Worm (Caenorhabditis elegans) whole organism, L2 larva: ENCODE measurements around the gene kel-3.
A peak's percentile ranks its signal among the peaks of the same experiment; 100 is the strongest.

Experiments
- C34F6.9 ChIP-seq: fragments of 150-350 bp; optimal IDR thresholded peaks from 2 replicates; lab custom pipeline; 2014; ENCODE audit warnings: missing biosample characterization, missing genetic modification characterization
- F13H6.1 ChIP-seq: sonication (generic microtip); optimal IDR thresholded peaks from 2 replicates; lab custom pipeline; 2016; ENCODE audit warnings: missing genetic modification characterization, missing compliant biosample characterization
- R02D3.7 ChIP-seq: fragments of 150-350 bp; optimal IDR thresholded peaks from 2 replicates; lab custom pipeline; 2014; ENCODE audit warnings: missing biosample characterization, missing genetic modification characterization
- Y55F3AM.14 ChIP-seq: fragments of 200-800 bp; sonication (Bioruptor generic); optimal IDR thresholded peaks from 2 replicates; lab custom pipeline; 2018; ENCODE audit warnings: mild to moderate bottlenecking, missing genetic modification characterization, missing compliant biosample characterization
- ZK546.5 ChIP-seq: sonication (generic microtip); optimal IDR thresholded peaks from 2 replicates; lab custom pipeline; 2017; ENCODE audit warnings: missing biosample characterization, missing genetic modification characterization
- alr-1 ChIP-seq: fragments of 150-350 bp; optimal IDR thresholded peaks from 2 replicates; lab custom pipeline; 2014; ENCODE audit warnings: missing biosample characterization, missing genetic modification characterization
- aly-2 ChIP-seq: fragments of 150-350 bp; optimal IDR thresholded peaks from 2 replicates; lab custom pipeline; 2014; ENCODE audit warnings: missing biosample characterization, missing genetic modification characterization
- ama-1 ChIP-seq: fragments of 150-350 bp; optimal IDR thresholded peaks from 2 replicates; lab custom pipeline; 2018; ENCODE audit warnings: inconsistent platforms
- blmp-1 ChIP-seq: sonication (generic microtip); optimal IDR thresholded peaks from 2 replicates; lab custom pipeline; 2017; ENCODE audit warnings: missing genetic modification characterization, mild to moderate bottlenecking, missing compliant biosample characterization, antibody characterized with exemption, moderate library complexity; ENCODE audit not compliant: insufficient read depth
- ceh-16 ChIP-seq: fragments of 150-350 bp; optimal IDR thresholded peaks from 2 replicates; lab custom pipeline; 2014; ENCODE audit warnings: missing biosample characterization, missing genetic modification characterization
- ceh-82 ChIP-seq: fragments of 150-350 bp; optimal IDR thresholded peaks from 2 replicates; lab custom pipeline; 2014; ENCODE audit warnings: missing biosample characterization, missing genetic modification characterization
- crh-2 ChIP-seq: sonication (generic microtip); optimal IDR thresholded peaks from 2 replicates; lab custom pipeline; 2017; ENCODE audit warnings: missing biosample characterization, missing genetic modification characterization
- dmd-4 ChIP-seq: sonication (generic microtip); optimal IDR thresholded peaks from 2 replicates; lab custom pipeline; 2017; ENCODE audit warnings: missing biosample characterization, missing genetic modification characterization
- egl-27 ChIP-seq: sonication (generic microtip); optimal IDR thresholded peaks from 3 replicates; lab custom pipeline; 2017; ENCODE audit warnings: missing biosample characterization, missing genetic modification reagents, missing genetic modification characterization
- elt-1 ChIP-seq: fragments of 150-350 bp; optimal IDR thresholded peaks from 2 replicates; lab custom pipeline; 2014; ENCODE audit warnings: missing biosample characterization, missing genetic modification characterization
- elt-3 ChIP-seq: sonication (generic microtip); optimal IDR thresholded peaks from 2 replicates; lab custom pipeline; 2017; ENCODE audit warnings: missing biosample characterization, missing genetic modification characterization
- fos-1 ChIP-seq: fragments of 150-350 bp; optimal IDR thresholded peaks from 2 replicates; lab custom pipeline; 2014; ENCODE audit warnings: missing biosample characterization, missing genetic modification characterization
- gmeb-1 ChIP-seq: fragments of 150-350 bp; optimal IDR thresholded peaks from 2 replicates; lab custom pipeline; 2014; ENCODE audit warnings: missing biosample characterization, missing genetic modification characterization
- lin-11 ChIP-seq: fragments of 150-350 bp; sonication (generic microtip); optimal IDR thresholded peaks from 2 replicates; lab custom pipeline; 2014; ENCODE audit warnings: missing biosample characterization, missing genetic modification characterization, inconsistent platforms, mixed read lengths
- lin-13 ChIP-seq: fragments of 150-350 bp; optimal IDR thresholded peaks from 2 replicates; lab custom pipeline; 2014; ENCODE audit warnings: missing biosample characterization, missing genetic modification reagents, missing genetic modification characterization
- lin-39 ChIP-seq: fragments of 150-350 bp; optimal IDR thresholded peaks from 2 replicates; lab custom pipeline; 2014; ENCODE audit warnings: missing biosample characterization, missing genetic modification reagents, missing genetic modification characterization
- lsy-2 ChIP-seq, 2 experiments: fragments of 150-350 bp in 1 of 2; sonication (generic microtip) in 1 of 2; optimal IDR thresholded peaks; 2 replicates each; lab custom pipeline; 2014 to 2017; ENCODE audit warnings: missing biosample characterization in 2 of 2, missing genetic modification characterization in 2 of 2
- mab-5 ChIP-seq: fragments of 150-350 bp; optimal IDR thresholded peaks from 2 replicates; lab custom pipeline; 2014; ENCODE audit warnings: missing biosample characterization, missing genetic modification characterization
- mbf-1 ChIP-seq: sonication (generic microtip); optimal IDR thresholded peaks from 2 replicates; lab custom pipeline; 2017; ENCODE audit warnings: missing biosample characterization, missing genetic modification characterization
- mdl-1 ChIP-seq, 2 experiments: fragments of 150-350 bp in 1 of 2; sonication (generic microtip) in 1 of 2; optimal IDR thresholded peaks; 2 replicates each; lab custom pipeline; 2017; ENCODE audit warnings: missing biosample characterization in 2 of 2, missing genetic modification characterization in 2 of 2
- nhr-10 ChIP-seq: sonication (generic microtip); optimal IDR thresholded peaks from 2 replicates; lab custom pipeline; 2017; ENCODE audit warnings: missing biosample characterization, missing genetic modification characterization
- nhr-11 ChIP-seq: fragments of 150-350 bp; optimal IDR thresholded peaks from 2 replicates; lab custom pipeline; 2014; ENCODE audit warnings: missing biosample characterization, missing genetic modification characterization
- nhr-12 ChIP-seq: fragments of 150-350 bp; optimal IDR thresholded peaks from 2 replicates; lab custom pipeline; 2014; ENCODE audit warnings: missing biosample characterization, missing genetic modification characterization
- nhr-129 ChIP-seq: fragments of 150-350 bp; optimal IDR thresholded peaks from 2 replicates; lab custom pipeline; 2014; ENCODE audit warnings: missing biosample characterization, missing genetic modification characterization
- nhr-21 ChIP-seq: fragments of 150-350 bp; optimal IDR thresholded peaks from 2 replicates; lab custom pipeline; 2014; ENCODE audit warnings: missing biosample characterization, missing genetic modification characterization
- nhr-23 ChIP-seq: fragments of 150-350 bp; optimal IDR thresholded peaks from 2 replicates; lab custom pipeline; 2014; ENCODE audit warnings: missing biosample characterization, missing genetic modification reagents, missing genetic modification characterization
- nhr-237 ChIP-seq: fragments of 150-350 bp; optimal IDR thresholded peaks from 2 replicates; lab custom pipeline; 2014; ENCODE audit warnings: missing biosample characterization, missing genetic modification characterization
- nhr-25 ChIP-seq: fragments of 150-350 bp; sonication (generic microtip); optimal IDR thresholded peaks from 3 replicates; lab custom pipeline; 2014; ENCODE audit warnings: missing biosample characterization, missing genetic modification characterization
- nhr-6 ChIP-seq: fragments of 150-350 bp; optimal IDR thresholded peaks from 2 replicates; lab custom pipeline; 2014; ENCODE audit warnings: missing biosample characterization, missing genetic modification characterization
- nhr-77 ChIP-seq: fragments of 150-350 bp; optimal IDR thresholded peaks from 2 replicates; lab custom pipeline; 2014; ENCODE audit warnings: missing biosample characterization, missing genetic modification characterization
- peb-1 ChIP-seq: fragments of 150-350 bp; optimal IDR thresholded peaks from 2 replicates; lab custom pipeline; 2014; ENCODE audit warnings: missing biosample characterization, missing genetic modification characterization
- sem-4 ChIP-seq: fragments of 150-350 bp; optimal IDR thresholded peaks from 2 replicates; lab custom pipeline; 2014; ENCODE audit warnings: missing biosample characterization, missing genetic modification reagents, missing genetic modification characterization
- skn-1 ChIP-seq: sonication (generic microtip); optimal IDR thresholded peaks from 2 replicates; lab custom pipeline; 2017; ENCODE audit warnings: missing biosample characterization, missing genetic modification characterization
- sma-3 ChIP-seq: sonication (generic microtip); optimal IDR thresholded peaks from 2 replicates; lab custom pipeline; 2016; ENCODE audit warnings: missing genetic modification reagents, missing genetic modification characterization, missing compliant biosample characterization
- sma-9 ChIP-seq, 2 experiments: fragments of 150-350 bp in 1 of 2; sonication (generic microtip) in 1 of 2; optimal IDR thresholded peaks; 2 replicates each; lab custom pipeline; 2014 to 2016; ENCODE audit warnings: missing genetic modification characterization in 2 of 2, mild to moderate bottlenecking in 1 of 2, missing biosample characterization in 1 of 2, missing compliant biosample characterization in 1 of 2, missing genetic modification reagents in 1 of 2, moderate library complexity in 1 of 2
- snpc-4 ChIP-seq: fragments of 150-350 bp; optimal IDR thresholded peaks from 2 replicates; lab custom pipeline; 2014; ENCODE audit warnings: missing biosample characterization, missing genetic modification characterization
- unc-39 ChIP-seq: fragments of 150-350 bp; optimal IDR thresholded peaks from 2 replicates; lab custom pipeline; 2014; ENCODE audit warnings: missing biosample characterization, missing genetic modification characterization
- unc-55 ChIP-seq: fragments of 150-350 bp; sonication (generic microtip); optimal IDR thresholded peaks from 3 replicates; lab custom pipeline; 2014; ENCODE audit warnings: missing biosample characterization, missing genetic modification reagents, missing genetic modification characterization
- unc-62 ChIP-seq: fragments of 150-350 bp; optimal IDR thresholded peaks from 2 replicates; lab custom pipeline; 2014; ENCODE audit warnings: missing biosample characterization, missing genetic modification reagents, missing genetic modification characterization
- zag-1 ChIP-seq: fragments of 150-350 bp; optimal IDR thresholded peaks from 2 replicates; lab custom pipeline; 2014; ENCODE audit warnings: missing biosample characterization, missing genetic modification characterization
- ztf-1 ChIP-seq: fragments of 200-800 bp; sonication (Bioruptor generic); conservative IDR thresholded peaks from 2 replicates; pipeline ENCODE4 v1.3.6; 2022; ENCODE audit warnings: missing genetic modification characterization, missing compliant biosample characterization
- ztf-11 ChIP-seq: sonication (generic microtip); optimal IDR thresholded peaks from 2 replicates; lab custom pipeline; 2017; ENCODE audit warnings: missing biosample characterization, missing genetic modification characterization
- ztf-4 ChIP-seq: fragments of 150-350 bp; optimal IDR thresholded peaks from 2 replicates; lab custom pipeline; 2014; ENCODE audit warnings: missing biosample characterization, missing genetic modification characterization

The kel-3 gene

ce11 chrIII:13465918-13466592 is 1.4 kb downstream of the kel-3 start, which contains the start of gene cdk-5:
TSS of gene cdk-5 (minus strand) at chrIII:13466342.
- peak; percentile 93 for TF ChIP-seq nhr-21 (tag; lab: Kevin White, UChicago)
- TF ChIP-seq aly-2, result peak; percentile 22
- peak; percentile 98 for TF ChIP-seq unc-55 (GFP tag; lab: Kevin White, UChicago)
- TF ChIP-seq mbf-1, result no peak
- TF ChIP-seq sem-4 (tag; lab: Kevin White, UChicago), result peak; percentile 74
- peak; percentile 99 for TF ChIP-seq C34F6.9 (tag; lab: Kevin White, UChicago)
- TF ChIP-seq egl-27 (tag; lab: Kevin White, UChicago), result peak; percentile 86
- TF ChIP-seq sma-9 (GFP tag; optimal IDR thresholded peaks at IDR 0.05; lab: Kevin White, UChicago), result peak; percentile 93
- no peak for TF ChIP-seq sma-9 (tag; optimal IDR thresholded peaks at IDR 0.05; lab: Kevin White, UChicago)
- no peak for TF ChIP-seq peb-1 (tag; lab: Kevin White, UChicago)
- TF ChIP-seq elt-1, result no peak
- peak; percentile 89 for TF ChIP-seq mab-5 (tag; lab: Kevin White, UChicago)
- TF ChIP-seq blmp-1 (tag; lab: Kevin White, UChicago), result peak; percentile 49
- TF ChIP-seq nhr-10 (tag; lab: Kevin White, UChicago), result peak; percentile 65
- no peak for TF ChIP-seq nhr-12 (tag; lab: Kevin White, UChicago)
- peak; percentile 88 for TF ChIP-seq lin-13
- peak; percentile 87 for TF ChIP-seq ztf-4 (tag; lab: Kevin White, UChicago)
- no peak for TF ChIP-seq zag-1
- peak in 1 of 2 experiments; percentile 32 for TF ChIP-seq mdl-1 (tag; optimal IDR thresholded peaks at IDR 0.05; lab: Kevin White, UChicago)
- TF ChIP-seq F13H6.1 (tag; lab: Kevin White, UChicago), result peak; percentile 88
- TF ChIP-seq crh-2, result peak; percentile 98
- peak; percentile 20 for TF ChIP-seq snpc-4 (tag; lab: Kevin White, UChicago)
- peak; percentile 81 for TF ChIP-seq ama-1
- TF ChIP-seq ceh-82 (tag; lab: Kevin White, UChicago), result peak; percentile 42
- TF ChIP-seq nhr-6 (tag; lab: Kevin White, UChicago), result peak; percentile 90
- TF ChIP-seq ztf-11, result no peak
- peak; percentile 87 for TF ChIP-seq sma-3
- no peak for TF ChIP-seq alr-1 (tag; lab: Kevin White, UChicago)
- TF ChIP-seq Y55F3AM.14 (GFP tag; lab: Kevin White, UChicago), result no peak
- no peak for TF ChIP-seq unc-62 (GFP tag; lab: Kevin White, UChicago)
- TF ChIP-seq nhr-11 (tag; lab: Kevin White, UChicago), result no peak
- TF ChIP-seq lin-39, result no peak
- no peak for TF ChIP-seq nhr-77 (tag; lab: Kevin White, UChicago)
- TF ChIP-seq unc-39 (tag; lab: Kevin White, UChicago), result no peak
- TF ChIP-seq ceh-16 (tag; lab: Kevin White, UChicago), result peak; percentile 22
- peak; percentile 94 to 97 for TF ChIP-seq lsy-2 (tag; optimal IDR thresholded peaks at IDR 0.05; lab: Kevin White, UChicago)
- TF ChIP-seq ZK546.5, result peak; percentile 83
- TF ChIP-seq gmeb-1 (tag; lab: Kevin White, UChicago), result peak; percentile 94
- no peak for TF ChIP-seq ztf-1
- no peak for TF ChIP-seq elt-3 (tag; lab: Kevin White, UChicago)
- TF ChIP-seq nhr-25 (tag; lab: Kevin White, UChicago), result peak; percentile 94
- peak; percentile 73 for TF ChIP-seq lin-11
- TF ChIP-seq nhr-237 (tag; lab: Kevin White, UChicago), result no peak
- TF ChIP-seq fos-1 (tag; lab: Kevin White, UChicago), result peak; percentile 74
- TF ChIP-seq dmd-4 (tag; lab: Kevin White, UChicago), result no peak
- peak; percentile 60 for TF ChIP-seq R02D3.7 (tag; lab: Kevin White, UChicago)
- TF ChIP-seq skn-1 (tag; lab: Kevin White, UChicago), result no peak
- no peak for TF ChIP-seq nhr-23
- TF ChIP-seq nhr-129, result peak; percentile 83
- TF ChIP-seq, all 48 proteins: peak for 29
